Fruit fly (Drosophila melanogaster) whole organism, embryonic: ENCODE results near the gene janA.

Experiments
- Asciz ChIP-seq: fragments of 200-800 bp; sonication (Bioruptor generic); optimal IDR thresholded peaks from 2 replicates; lab custom pipeline; 2017; ENCODE audit warnings: missing biosample characterization, mild to moderate bottlenecking, missing genetic modification characterization, missing genetic modification reagents
- Atf-2 ChIP-seq: fragments of 200-800 bp; sonication (Bioruptor generic); optimal IDR thresholded peaks from 2 replicates; lab custom pipeline; 2016; ENCODE audit warnings: missing biosample characterization, missing genetic modification characterization
- Awh ChIP-seq: fragments of 200-800 bp; sonication (Bioruptor generic); IDR thresholded peaks from 2 replicates; pipeline ENCODE4, ENCODE4 v1.3.6; 2022; ENCODE audit warnings: missing biosample characterization, missing genetic modification characterization
- CG10959 ChIP-seq: fragments of 200-800 bp; sonication (Bioruptor generic); IDR thresholded peaks from 2 replicates; pipeline ENCODE4 v1.3.6; 2022; ENCODE audit warnings: missing biosample characterization, missing genetic modification characterization
- CG11247 ChIP-seq: fragments of 200-800 bp; sonication (Bioruptor generic); IDR thresholded peaks from 2 replicates; pipeline ENCODE4 v1.3.6; 2022; ENCODE audit warnings: missing biosample characterization, missing genetic modification characterization
- CG12071 ChIP-seq: fragments of 200-800 bp; sonication (Bioruptor generic); optimal IDR thresholded peaks from 3 replicates; lab custom pipeline; 2018; ENCODE audit warnings: missing biosample characterization, mild to moderate bottlenecking, missing genetic modification characterization
- CG12942 ChIP-seq: fragments of 200-800 bp; sonication (Bioruptor generic); optimal IDR thresholded peaks from 3 replicates; lab custom pipeline; 2016; ENCODE audit warnings: missing biosample characterization, missing genetic modification characterization
- CG13775 ChIP-seq: fragments of 200-800 bp; sonication (Bioruptor generic); optimal IDR thresholded peaks from 3 replicates; lab custom pipeline; 2017; ENCODE audit warnings: missing biosample characterization, mild to moderate bottlenecking, missing genetic modification characterization
- CG15479 ChIP-seq: fragments of 200-800 bp; sonication (Bioruptor generic); optimal IDR thresholded peaks from 3 replicates; lab custom pipeline; 2019; ENCODE audit warnings: missing biosample characterization, mild to moderate bottlenecking, missing genetic modification characterization, moderate library complexity
- CG15601 ChIP-seq: fragments of 200-800 bp; sonication (Bioruptor generic); optimal IDR thresholded peaks from 3 replicates; lab custom pipeline; 2019; ENCODE audit warnings: missing biosample characterization, mild to moderate bottlenecking, missing genetic modification characterization, moderate library complexity
- CG17912 ChIP-seq: fragments of 200-800 bp; sonication (Bioruptor generic); optimal IDR thresholded peaks from 2 replicates; lab custom pipeline; 2018; ENCODE audit warnings: missing biosample characterization, mild to moderate bottlenecking, missing genetic modification characterization
- CG18476 ChIP-seq: fragments of 200-800 bp; sonication (Bioruptor generic); optimal IDR thresholded peaks from 2 replicates; lab custom pipeline; 2016; ENCODE audit warnings: missing biosample characterization, mild to moderate bottlenecking, missing genetic modification characterization
- CG2116 ChIP-seq: fragments of 200-800 bp; sonication (Bioruptor generic); optimal IDR thresholded peaks from 3 replicates; lab custom pipeline; 2018; ENCODE audit warnings: missing biosample characterization, mild to moderate bottlenecking, missing genetic modification characterization
- CG2199 ChIP-seq: fragments of 200-800 bp; sonication (Bioruptor generic); IDR thresholded peaks from 3 replicates; pipeline ENCODE4 v1.3.6; 2022; ENCODE audit warnings: missing biosample characterization, missing genetic modification characterization
- CG2875 ChIP-seq: fragments of 200-800 bp; sonication (Bioruptor generic); optimal IDR thresholded peaks from 2 replicates; lab custom pipeline; 2017; ENCODE audit warnings: missing biosample characterization, mild to moderate bottlenecking, missing genetic modification characterization, missing genetic modification reagents
- CG30403 ChIP-seq: fragments of 200-800 bp; sonication (Bioruptor generic); optimal IDR thresholded peaks from 3 replicates; lab custom pipeline; 2016; ENCODE audit warnings: missing biosample characterization, missing genetic modification characterization
- CG34224 ChIP-seq: fragments of 200-800 bp; sonication (Bioruptor generic); IDR thresholded peaks from 3 replicates; pipeline ENCODE4 v1.3.6; 2022; ENCODE audit warnings: missing biosample characterization, missing genetic modification characterization; ENCODE audit not compliant: partially characterized antibody
- CG4424 ChIP-seq: fragments of 200-800 bp; sonication (Bioruptor generic); optimal IDR thresholded peaks from 3 replicates; lab custom pipeline; 2016; ENCODE audit warnings: missing biosample characterization, missing genetic modification characterization
- CG4854 ChIP-seq: fragments of 200-800 bp; sonication (Bioruptor generic); optimal IDR thresholded peaks from 2 replicates; lab custom pipeline; 2016; ENCODE audit warnings: missing biosample characterization, missing genetic modification characterization, inconsistent platforms
- CG5180 ChIP-seq: fragments of 200-800 bp; sonication (Bioruptor generic); optimal IDR thresholded peaks from 3 replicates; lab custom pipeline; 2017; ENCODE audit warnings: missing biosample characterization, missing genetic modification characterization, mild to moderate bottlenecking, moderate library complexity, missing genetic modification reagents
- CG5953 ChIP-seq: fragments of 200-800 bp; sonication (Bioruptor generic); IDR thresholded peaks from 2 replicates; pipeline ENCODE4 v1.3.6; 2022; ENCODE audit warnings: missing biosample characterization, missing genetic modification characterization
- CG7928 ChIP-seq: fragments of 200-800 bp; sonication (Bioruptor generic); optimal IDR thresholded peaks from 2 replicates; lab custom pipeline; 2017; ENCODE audit warnings: missing biosample characterization, mild to moderate bottlenecking, missing genetic modification characterization
- Camta ChIP-seq: fragments of 200-800 bp; sonication (Bioruptor generic); optimal IDR thresholded peaks from 2 replicates; lab custom pipeline; 2016; ENCODE audit warnings: missing biosample characterization, missing genetic modification characterization
- CrebB ChIP-seq: fragments of 200-800 bp; sonication (Bioruptor generic); optimal IDR thresholded peaks from 3 replicates; lab custom pipeline; 2018; ENCODE audit warnings: missing biosample characterization, mild to moderate bottlenecking, missing genetic modification characterization
- Ets97D ChIP-seq: fragments of 200-800 bp; sonication (Bioruptor generic); optimal IDR thresholded peaks from 3 replicates; lab custom pipeline; 2016; ENCODE audit warnings: missing biosample characterization, missing genetic modification characterization
- Fer1 ChIP-seq: fragments of 200-800 bp; sonication (Bioruptor generic); optimal IDR thresholded peaks from 2 replicates; lab custom pipeline; 2017; ENCODE audit warnings: missing biosample characterization, mild to moderate bottlenecking, missing genetic modification characterization
- Fer2 ChIP-seq: fragments of 200-800 bp; sonication (Bioruptor generic); optimal IDR thresholded peaks from 2 replicates; lab custom pipeline; 2018; ENCODE audit warnings: missing biosample characterization, mild to moderate bottlenecking, missing genetic modification characterization, moderate library complexity
- Kr ChIP-seq: fragments of 200-800 bp; sonication (Bioruptor generic); optimal IDR thresholded peaks from 2 replicates; lab custom pipeline; 2017; ENCODE audit warnings: missing biosample characterization, mild to moderate bottlenecking, missing genetic modification characterization
- Mrtf ChIP-seq: fragments of 200-800 bp; sonication (Bioruptor generic); IDR thresholded peaks from 3 replicates; pipeline ENCODE4 v1.3.6; 2022; ENCODE audit warnings: missing biosample characterization, missing genetic modification characterization
- Pdp1 ChIP-seq, 2 experiments: fragments of 200-800 bp; sonication (Bioruptor generic); optimal IDR thresholded peaks; 3 replicates each; lab custom pipeline; 2016; ENCODE audit warnings: missing biosample characterization in 2 of 2, missing genetic modification characterization in 2 of 2, mild to moderate bottlenecking in 1 of 2, moderate library complexity in 1 of 2
- Ssrp ChIP-seq: fragments of 200-800 bp; sonication (Bioruptor generic); optimal IDR thresholded peaks from 2 replicates; lab custom pipeline; 2018; ENCODE audit warnings: missing biosample characterization, mild to moderate bottlenecking, missing genetic modification characterization, moderate library complexity
- TFAM ChIP-seq: fragments of 200-800 bp; sonication (Bioruptor generic); optimal IDR thresholded peaks from 2 replicates; lab custom pipeline; 2017; ENCODE audit warnings: missing biosample characterization, missing genetic modification characterization, inconsistent platforms
- abd-A ChIP-seq: fragments of 200-800 bp; sonication (Bioruptor generic); optimal IDR thresholded peaks from 3 replicates; lab custom pipeline; 2019; ENCODE audit warnings: missing biosample characterization, mild to moderate bottlenecking, missing genetic modification characterization, moderate library complexity
- btn ChIP-seq: fragments of 200-800 bp; sonication (Bioruptor generic); optimal IDR thresholded peaks from 2 replicates; lab custom pipeline; 2016; ENCODE audit warnings: missing biosample characterization, missing genetic modification characterization
- chif ChIP-seq, 2 experiments: fragments of 200-800 bp; sonication (Bioruptor generic); optimal IDR thresholded peaks; 3 replicates each; lab custom pipeline; 2016; ENCODE audit warnings: missing biosample characterization in 2 of 2, missing genetic modification characterization in 2 of 2
- croc ChIP-seq: fragments of 200-800 bp; sonication (Bioruptor generic); conservative IDR thresholded peaks from 3 replicates; pipeline ENCODE4 v1.3.6; 2022; ENCODE audit warnings: missing biosample characterization, missing genetic modification characterization
- dan ChIP-seq: fragments of 200-800 bp; sonication (Bioruptor generic); IDR thresholded peaks from 2 replicates; pipeline ENCODE4 v1.3.6; 2022; ENCODE audit warnings: missing biosample characterization, missing genetic modification characterization
- ewg ChIP-seq: fragments of 200-800 bp; sonication (Bioruptor generic); optimal IDR thresholded peaks from 3 replicates; lab custom pipeline; 2017; ENCODE audit warnings: mild to moderate bottlenecking, missing biosample characterization, missing genetic modification reagents, missing genetic modification characterization
- gcm2 ChIP-seq: fragments of 200-800 bp; sonication (Bioruptor generic); optimal IDR thresholded peaks from 2 replicates; lab custom pipeline; 2016; ENCODE audit warnings: missing biosample characterization, missing genetic modification characterization
- gfzf ChIP-seq: fragments of 200-800 bp; sonication (Bioruptor generic); optimal IDR thresholded peaks from 2 replicates; lab custom pipeline; 2016; ENCODE audit warnings: missing biosample characterization, mild to moderate bottlenecking, missing genetic modification characterization, moderate library complexity
- gro ChIP-seq: fragments of 200-800 bp; sonication (Bioruptor generic); optimal IDR thresholded peaks from 2 replicates; lab custom pipeline; 2016; ENCODE audit warnings: missing biosample characterization, missing genetic modification characterization
- gt ChIP-seq: fragments of 200-800 bp; sonication (Bioruptor generic); IDR thresholded peaks from 2 replicates; pipeline ENCODE4 v1.3.6; 2022; ENCODE audit warnings: missing biosample characterization, missing genetic modification characterization
- nmo ChIP-seq: fragments of 200-800 bp; sonication (Bioruptor generic); optimal IDR thresholded peaks from 2 replicates; lab custom pipeline; 2018; ENCODE audit warnings: missing biosample characterization, mild to moderate bottlenecking, missing genetic modification characterization, moderate library complexity
- pb ChIP-seq: fragments of 200-800 bp; sonication (Bioruptor generic); optimal IDR thresholded peaks from 3 replicates; lab custom pipeline; 2016; ENCODE audit warnings: missing biosample characterization, missing genetic modification characterization
- pros ChIP-seq: fragments of 200-800 bp; sonication (Bioruptor generic); optimal IDR thresholded peaks from 3 replicates; lab custom pipeline; 2019; ENCODE audit warnings: missing biosample characterization, mild to moderate bottlenecking, missing genetic modification characterization, moderate library complexity
- ranshi ChIP-seq: fragments of 200-800 bp; sonication (Bioruptor generic); IDR thresholded peaks from 2 replicates; pipeline ENCODE4 v1.3.6; 2022; ENCODE audit warnings: missing biosample characterization, missing genetic modification characterization
- ssp ChIP-seq: fragments of 200-800 bp; sonication (Bioruptor generic); IDR thresholded peaks from 2 replicates; pipeline ENCODE4 v1.3.6; 2022; ENCODE audit warnings: missing biosample characterization, missing genetic modification characterization
- tll ChIP-seq, 2 experiments: fragments of 200-800 bp in 1 of 2; fragments of >200 bp in 1 of 2; sonication (Bioruptor generic) in 1 of 2; optimal IDR thresholded peaks; 2 replicates each; lab custom pipeline; 2017 to 2019; ENCODE audit warnings: missing biosample characterization in 2 of 2, missing genetic modification characterization in 2 of 2, mild to moderate bottlenecking in 1 of 2, moderate library complexity in 1 of 2
- ttk ChIP-seq: fragments of 200-800 bp; sonication (Bioruptor generic); IDR thresholded peaks from 2 replicates; pipeline ENCODE4 v2.1.2; 2022; ENCODE audit warnings: missing biosample characterization, missing genetic modification characterization

The janA gene

DNA sequence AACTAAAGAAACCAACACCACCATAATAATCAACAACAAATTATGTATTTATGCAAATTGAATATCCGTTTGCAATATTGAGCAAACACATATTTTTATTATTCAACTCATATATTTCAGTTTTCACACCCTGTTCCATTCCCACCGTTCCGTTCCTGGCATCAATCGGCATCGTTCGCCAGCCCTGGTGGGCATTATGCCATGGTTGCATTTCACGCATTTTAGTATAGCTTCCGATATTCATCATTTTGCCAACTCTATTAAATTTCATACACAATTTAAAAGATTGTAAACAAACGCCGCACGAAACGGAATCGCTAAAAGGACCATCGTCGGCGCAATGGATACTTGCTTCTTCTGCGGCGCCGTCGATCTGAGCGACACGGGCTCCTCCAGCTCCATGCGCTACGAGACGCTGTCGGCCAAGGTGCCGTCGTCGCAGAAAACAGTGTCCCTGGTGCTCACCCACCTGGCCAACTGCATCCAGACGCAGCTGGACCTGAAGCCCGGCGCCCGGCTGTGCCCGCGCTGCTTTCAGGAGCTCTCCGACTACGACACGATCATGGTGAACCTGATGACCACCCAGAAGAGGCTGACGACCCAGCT, 3.9 kb upstream of the janA start, which contains the start of gene Sry-delta (continued):
- TF ChIP-seq Awh (no peak), CG13775 (GFP tag; lab: Kevin White, UChicago) (peak; percentile 74), gt (GFP tag; lab: Robert Waterston, UW) (no peak), Kr (GFP tag; lab: Kevin White, UChicago) (no peak), Atf-2 (GFP tag; lab: Kevin White, UChicago) (peak; percentile 58), btn (GFP tag; lab: Kevin White, UChicago) (peak; percentile 38), CG7928 (GFP tag; lab: Kevin White, UChicago) (peak; percentile 100), ranshi (GFP tag; lab: Robert Waterston, UW) (peak; percentile 82), dan (GFP tag; lab: Robert Waterston, UW) (no peak), nmo (GFP tag; lab: Kevin White, UChicago) (peak; percentile 81), croc (no peak; the same call in 1 of the 3 replicates), gcm2 (GFP tag; lab: Kevin White, UChicago) (peak; percentile 13), CG11247 (peak; percentile 84), CG18476 (GFP tag; lab: Kevin White, UChicago) (peak; percentile 53), CG5180 (no peak), Mrtf (GFP tag; lab: Robert Waterston, UW) (peak; percentile 58; the same call in 1 of the 3 replicates), ewg (no peak), Asciz (no peak), Ets97D (GFP tag; lab: Kevin White, UChicago) (peak; percentile 97), CG15479 (no peak), pb (GFP tag; lab: Kevin White, UChicago) (no peak), ttk (GFP tag; lab: Robert Waterston, UW) (peak; percentile 69), chif (GFP tag; optimal IDR thresholded peaks at IDR 0.05; lab: Kevin White, UChicago) (peak; percentile 78 to 80), pros (no peak), CG12942 (GFP tag; lab: Kevin White, UChicago) (peak; percentile 86), gfzf (GFP tag; lab: Kevin White, UChicago) (peak; percentile 52), ssp (peak; percentile 83), CG5953 (GFP tag; lab: Robert Waterston, UW) (0 out of 2 replicates have a peak, but pooled peaks have one; percentile 23), CG17912 (GFP tag; lab: Kevin White, UChicago) (peak; percentile 85), CG30403 (GFP tag; lab: Kevin White, UChicago) (peak; percentile 90), gro (GFP tag; lab: Kevin White, UChicago) (peak; percentile 93), CG2116 (peak; percentile 100), Fer1 (GFP tag; lab: Kevin White, UChicago) (peak; percentile 76), CG34224 (GFP tag; lab: Robert Waterston, UW) (peak; percentile 76), abd-A (no peak), CG2199 (GFP tag; lab: Robert Waterston, UW) (peak; percentile 60; the same call in 1 of the 3 replicates), Ssrp (tag; lab: Kevin White, UChicago) (peak; percentile 40), CG4854 (GFP tag; lab: Kevin White, UChicago) (peak; percentile 69), Camta (GFP tag; lab: Kevin White, UChicago) (peak; percentile 78), CG2875 (GFP tag; lab: Kevin White, UChicago) (peak; percentile 13), CG10959 (GFP tag; lab: Robert Waterston, UW) (no peak), CG4424 (peak; percentile 85), Fer2 (tag; lab: Kevin White, UChicago) (peak; percentile 42), CG15601 (peak; percentile 78), TFAM (peak; percentile 13), CrebB (tag; lab: Kevin White, UChicago) (peak; percentile 71), tll (GFP tag; optimal IDR thresholded peaks at IDR 0.05; lab: Kevin White, UChicago) (no peak), Pdp1 (GFP tag; optimal IDR thresholded peaks at IDR 0.05; lab: Kevin White, UChicago) (peak; percentile 85 to 96), CG12071 (no peak)
